Worm (Caenorhabditis elegans) whole organism, L1 larva: ENCODE data around the gene C05C8.7.
A peak's percentile ranks its signal among the peaks of the same experiment; 100 is the strongest.

Experiments used
- C16A3.4 ChIP-seq: fragments of 150-350 bp; optimal IDR thresholded peaks from 2 replicates; lab custom pipeline; 2014; ENCODE audit warnings: missing biosample characterization, missing genetic modification characterization
- F16B12.6 ChIP-seq: fragments of 150-350 bp; optimal IDR thresholded peaks from 2 replicates; lab custom pipeline; 2014; ENCODE audit warnings: missing biosample characterization, missing genetic modification characterization
- aha-1 ChIP-seq: fragments of 150-350 bp; optimal IDR thresholded peaks from 2 replicates; lab custom pipeline; 2014; ENCODE audit warnings: missing biosample characterization, missing genetic modification characterization
- ama-1 ChIP-seq: fragments of 150-350 bp; optimal IDR thresholded peaks from 2 replicates; lab custom pipeline; 2014
- blmp-1 ChIP-seq: fragments of 150-350 bp; optimal IDR thresholded peaks from 2 replicates; lab custom pipeline; 2014; ENCODE audit warnings: missing biosample characterization, missing genetic modification characterization
- ceh-63 ChIP-seq: fragments of 200-800 bp; sonication (Bioruptor generic); optimal IDR thresholded peaks from 2 replicates; lab custom pipeline; 2018; ENCODE audit warnings: mild to moderate bottlenecking, missing genetic modification characterization, missing compliant biosample characterization
- ceh-82 ChIP-seq, 3 experiments: fragments of 150-350 bp in 1 of 3; sonication (generic microtip) in 2 of 3; optimal IDR thresholded peaks; 2 replicates each; lab custom pipeline; 2014 to 2017; ENCODE audit warnings: missing biosample characterization in 3 of 3, missing genetic modification characterization in 3 of 3
- dpl-1 ChIP-seq, 3 experiments: fragments of 150-350 bp in 2 of 3; sonication (generic microtip) in 1 of 3; optimal IDR thresholded peaks; 2 replicates each; lab custom pipeline; 2014 to 2017; ENCODE audit warnings: missing biosample characterization in 3 of 3, missing genetic modification characterization in 3 of 3, missing genetic modification reagents in 3 of 3
- efl-1 ChIP-seq, 4 experiments: fragments of 150-350 bp; optimal IDR thresholded peaks in 3 of 4; peaks in 1 of 4; 1 replicate in 1 of 4; 2 replicates in 3 of 4; lab custom pipeline; 2014; ENCODE audit warnings: missing biosample characterization in 2 of 4, missing genetic modification characterization in 2 of 4, missing genetic modification reagents in 2 of 4
- efl-3 ChIP-seq: fragments of 200-800 bp; sonication (Bioruptor generic); optimal IDR thresholded peaks from 2 replicates; lab custom pipeline; 2018; ENCODE audit warnings: mild to moderate bottlenecking, missing genetic modification characterization, missing compliant biosample characterization
- egl-27 ChIP-seq, 2 experiments: fragments of 150-350 bp in 1 of 2; sonication (generic microtip); optimal IDR thresholded peaks; 3 replicates each; lab custom pipeline; 2017 to 2018; ENCODE audit warnings: missing biosample characterization in 2 of 2, missing genetic modification characterization in 2 of 2, missing genetic modification reagents in 2 of 2
- elt-2 ChIP-seq: sonication (generic microtip); optimal IDR thresholded peaks from 2 replicates; lab custom pipeline; 2016; ENCODE audit warnings: missing genetic modification characterization, mild to moderate bottlenecking, inconsistent platforms, missing compliant biosample characterization, missing genetic modification reagents
- elt-3 ChIP-seq, 6 experiments: fragments of 150-350 bp in 1 of 6; sonication (generic microtip); optimal IDR thresholded peaks; 2 replicates each; lab custom pipeline; 2017 to 2018; ENCODE audit warnings: missing biosample characterization in 6 of 6, missing genetic modification characterization in 6 of 6, inconsistent platforms in 1 of 6
- ets-5 ChIP-seq: fragments of 200-800 bp; sonication (Bioruptor generic); IDR thresholded peaks from 2 replicates; pipeline ENCODE4 v1.3.6; 2022; ENCODE audit warnings: missing genetic modification characterization, missing compliant biosample characterization
- fkh-10 ChIP-seq: sonication (generic microtip); optimal IDR thresholded peaks from 2 replicates; lab custom pipeline; 2017; ENCODE audit warnings: missing biosample characterization, missing genetic modification reagents, missing genetic modification characterization
- hlh-17 ChIP-seq: fragments of 200-800 bp; sonication (Bioruptor generic); optimal IDR thresholded peaks from 2 replicates; lab custom pipeline; 2018; ENCODE audit warnings: missing genetic modification characterization, mild to moderate bottlenecking, missing compliant biosample characterization, moderate library complexity, borderline replicate concordance
- hpl-2 ChIP-seq: fragments of 150-350 bp; optimal IDR thresholded peaks from 2 replicates; lab custom pipeline; 2014; ENCODE audit warnings: missing biosample characterization, missing genetic modification reagents, missing genetic modification characterization
- isw-1 ChIP-seq: fragments of 200-800 bp; sonication (Bioruptor generic); IDR thresholded peaks from 2 replicates; pipeline ENCODE4 v1.3.6; 2022; ENCODE audit warnings: missing genetic modification characterization, missing compliant biosample characterization
- jun-1 ChIP-seq: fragments of 150-350 bp; optimal IDR thresholded peaks from 2 replicates; lab custom pipeline; 2014; ENCODE audit warnings: missing biosample characterization, missing genetic modification reagents, missing genetic modification characterization
- lin-13 ChIP-seq: fragments of 150-350 bp; optimal IDR thresholded peaks from 2 replicates; lab custom pipeline; 2014; ENCODE audit warnings: missing biosample characterization, missing genetic modification reagents, missing genetic modification characterization
- lin-14 ChIP-seq: fragments of 200-800 bp; sonication (Bioruptor generic); optimal IDR thresholded peaks from 2 replicates; lab custom pipeline; 2018; ENCODE audit warnings: mild to moderate bottlenecking, missing genetic modification characterization, moderate library complexity, missing compliant biosample characterization
- lin-35 ChIP-seq, 2 experiments: fragments of 150-350 bp; optimal IDR thresholded peaks; 2 replicates each; lab custom pipeline; 2014; ENCODE audit warnings: missing biosample characterization in 2 of 2, missing genetic modification characterization in 2 of 2, missing genetic modification reagents in 2 of 2
- lir-3 ChIP-seq: sonication (generic microtip); optimal IDR thresholded peaks from 2 replicates; lab custom pipeline; 2016; ENCODE audit warnings: mild to moderate bottlenecking, missing genetic modification characterization, moderate library complexity, missing compliant biosample characterization; ENCODE audit not compliant: poor library complexity
- lsy-2 ChIP-seq, 2 experiments: fragments of 150-350 bp; optimal IDR thresholded peaks; 2 replicates each; lab custom pipeline; 2014; ENCODE audit warnings: missing biosample characterization in 2 of 2, missing genetic modification characterization in 2 of 2
- mab-9 ChIP-seq: fragments of 200-800 bp; sonication (Bioruptor generic); IDR thresholded peaks from 2 replicates; pipeline ENCODE4 v1.3.6; 2022; ENCODE audit warnings: missing genetic modification reagents, missing genetic modification characterization, missing compliant biosample characterization
- mep-1 ChIP-seq: fragments of 150-350 bp; optimal IDR thresholded peaks from 2 replicates; lab custom pipeline; 2014; ENCODE audit warnings: missing biosample characterization, missing genetic modification characterization
- nhr-11 ChIP-seq: fragments of 150-350 bp; optimal IDR thresholded peaks from 2 replicates; lab custom pipeline; 2014; ENCODE audit warnings: missing biosample characterization, missing genetic modification characterization
- nhr-12 ChIP-seq: sonication (generic microtip); optimal IDR thresholded peaks from 2 replicates; lab custom pipeline; 2017; ENCODE audit warnings: missing biosample characterization, missing genetic modification characterization
- nhr-19 ChIP-seq: fragments of 200-800 bp; sonication (Bioruptor generic); conservative IDR thresholded peaks from 2 replicates; pipeline ENCODE4 v1.3.6; 2022; ENCODE audit warnings: missing genetic modification characterization, missing compliant biosample characterization
- nhr-20 ChIP-seq: sonication (generic microtip); optimal IDR thresholded peaks from 2 replicates; lab custom pipeline; 2016; ENCODE audit warnings: mild to moderate bottlenecking, missing genetic modification characterization, missing compliant biosample characterization
- nhr-71 ChIP-seq: sonication (generic microtip); optimal IDR thresholded peaks from 2 replicates; lab custom pipeline; 2016; ENCODE audit warnings: mild to moderate bottlenecking, missing genetic modification characterization, moderate library complexity, missing compliant biosample characterization
- nhr-76 ChIP-seq: sonication (generic microtip); optimal IDR thresholded peaks from 2 replicates; lab custom pipeline; 2017; ENCODE audit warnings: missing biosample characterization, missing genetic modification characterization
- nhr-85 ChIP-seq: sonication (generic microtip); peaks from one replicate; lab custom pipeline; 2016; ENCODE audit warnings: missing genetic modification characterization, inconsistent platforms, missing compliant biosample characterization
- pax-3 ChIP-seq: fragments of 200-800 bp; sonication (Bioruptor generic); optimal IDR thresholded peaks from 2 replicates; lab custom pipeline; 2018; ENCODE audit warnings: mild to moderate bottlenecking, missing genetic modification characterization, moderate library complexity, missing compliant biosample characterization
- rnt-1 ChIP-seq: sonication (generic microtip); optimal IDR thresholded peaks from 2 replicates; lab custom pipeline; 2016; ENCODE audit warnings: mild to moderate bottlenecking, missing genetic modification characterization, moderate library complexity, missing compliant biosample characterization
- snu-23 ChIP-seq: sonication (generic microtip); optimal IDR thresholded peaks from 2 replicates; lab custom pipeline; 2016; ENCODE audit warnings: missing genetic modification characterization, missing compliant biosample characterization
- sox-4 ChIP-seq: sonication (generic microtip); optimal IDR thresholded peaks from 2 replicates; lab custom pipeline; 2016; ENCODE audit warnings: missing genetic modification characterization, missing compliant biosample characterization
- sup-37 ChIP-seq: fragments of 200-800 bp; sonication (Bioruptor generic); optimal IDR thresholded peaks from 2 replicates; lab custom pipeline; 2018; ENCODE audit warnings: mild to moderate bottlenecking, missing genetic modification characterization, missing compliant biosample characterization
- swsn-7 ChIP-seq: sonication (generic microtip); optimal IDR thresholded peaks from 2 replicates; lab custom pipeline; 2016; ENCODE audit warnings: missing genetic modification characterization, missing compliant biosample characterization
- unc-30 ChIP-seq: sonication (generic microtip); optimal IDR thresholded peaks from 2 replicates; lab custom pipeline; 2017; ENCODE audit warnings: missing biosample characterization, missing genetic modification characterization
- unc-62 ChIP-seq: fragments of 150-350 bp; optimal IDR thresholded peaks from 2 replicates; lab custom pipeline; 2014; ENCODE audit warnings: missing biosample characterization, missing genetic modification reagents, missing genetic modification characterization
- unc-86 ChIP-seq: sonication (generic microtip); optimal IDR thresholded peaks from 2 replicates; lab custom pipeline; 2016; ENCODE audit warnings: missing genetic modification characterization, missing compliant biosample characterization
- xbp-1 ChIP-seq: sonication (generic microtip); optimal IDR thresholded peaks from 2 replicates; lab custom pipeline; 2016; ENCODE audit warnings: missing genetic modification characterization, missing compliant biosample characterization
- zip-4 ChIP-seq: fragments of 200-800 bp; sonication (Bioruptor generic); optimal IDR thresholded peaks from 2 replicates; lab custom pipeline; 2018; ENCODE audit warnings: mild to moderate bottlenecking, missing genetic modification characterization, moderate library complexity, missing compliant biosample characterization
- ztf-11 ChIP-seq, 2 experiments: sonication (generic microtip); optimal IDR thresholded peaks; 2 replicates each; lab custom pipeline; 2016 to 2017; ENCODE audit warnings: missing genetic modification characterization in 2 of 2, missing biosample characterization in 1 of 2, missing compliant biosample characterization in 1 of 2
- ztf-4 ChIP-seq: fragments of 150-350 bp; optimal IDR thresholded peaks from 2 replicates; lab custom pipeline; 2014; ENCODE audit warnings: missing biosample characterization, missing genetic modification characterization

Gene C05C8.7

DNA sequence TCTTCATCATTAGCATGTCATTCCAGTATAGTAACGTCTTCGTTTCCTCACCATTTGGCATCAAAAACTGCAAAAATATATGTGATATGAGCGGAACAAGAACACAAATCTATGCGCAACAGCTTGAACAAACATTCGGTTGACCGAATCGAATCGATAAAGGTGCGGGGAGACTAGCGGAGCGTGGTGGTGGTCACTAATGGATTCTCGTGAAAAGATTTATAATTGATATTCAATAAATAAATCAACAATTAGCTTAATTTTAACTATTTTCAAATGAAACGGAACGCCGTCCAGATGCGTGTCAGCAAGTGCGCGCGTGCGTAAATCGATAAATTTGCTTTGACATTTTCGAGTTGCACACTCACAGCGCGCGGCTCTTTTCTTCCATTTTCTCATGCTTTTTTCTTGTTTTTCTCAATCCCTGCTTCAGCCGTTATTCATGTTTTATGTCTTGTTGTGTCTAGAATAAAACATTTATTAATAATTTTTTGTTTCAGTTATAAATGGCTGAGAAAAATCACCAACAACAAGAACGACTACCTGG, 25.8 kb downstream of the C05C8.7 start, which contains the start of the genes C13F10.8, C13F10.6 and kxd-1 (continued):
- no peak for TF ChIP-seq jun-1 (tag; lab: Kevin White, UChicago)
- TF ChIP-seq, all 84 proteins: peak for 5

DNA sequence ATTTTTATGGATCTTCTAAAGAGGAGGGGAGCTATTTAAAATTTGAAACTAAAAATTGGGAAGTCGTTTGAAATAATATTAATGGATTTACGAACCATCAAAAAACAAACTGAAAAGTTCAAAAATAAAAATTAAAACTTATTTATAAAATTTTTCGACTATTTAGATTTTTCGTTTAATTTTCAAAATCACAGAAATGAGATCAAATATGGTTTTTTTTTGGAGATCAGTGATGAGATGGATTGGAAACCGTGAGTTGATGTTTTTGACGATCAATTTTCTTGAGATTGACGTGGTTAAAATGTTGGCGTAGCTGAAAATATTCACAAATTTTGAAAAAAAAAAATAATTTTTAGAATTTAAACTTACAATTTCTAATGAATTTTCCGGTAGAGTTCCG, 27.9 kb downstream of the C05C8.7 start, which contains the start of gene C13F10.5:
C13F10.5 (minus strand) TSS at position 101 of the 400 bp plus-strand sequence.
- no peak for TF ChIP-seq elt-3 (tag; optimal IDR thresholded peaks at IDR 0.05; lab: Kevin White, UChicago)
- TF ChIP-seq mab-9 (GFP tag; lab: Robert Waterston, UW) = no peak
- no peak for TF ChIP-seq ztf-4 (tag; lab: Kevin White, UChicago)
- no peak for TF ChIP-seq nhr-20 (tag; lab: Kevin White, UChicago)
- TF ChIP-seq ceh-82 (tag; optimal IDR thresholded peaks at IDR 0.05; lab: Kevin White, UChicago) = no peak
- TF ChIP-seq fkh-10 (GFP tag; lab: Kevin White, UChicago) = no peak
- no peak for TF ChIP-seq lir-3 (tag; lab: Kevin White, UChicago)
- TF ChIP-seq blmp-1 (tag; lab: Kevin White, UChicago) = no peak
- TF ChIP-seq sox-4 (tag; lab: Kevin White, UChicago) = no peak

DNA sequence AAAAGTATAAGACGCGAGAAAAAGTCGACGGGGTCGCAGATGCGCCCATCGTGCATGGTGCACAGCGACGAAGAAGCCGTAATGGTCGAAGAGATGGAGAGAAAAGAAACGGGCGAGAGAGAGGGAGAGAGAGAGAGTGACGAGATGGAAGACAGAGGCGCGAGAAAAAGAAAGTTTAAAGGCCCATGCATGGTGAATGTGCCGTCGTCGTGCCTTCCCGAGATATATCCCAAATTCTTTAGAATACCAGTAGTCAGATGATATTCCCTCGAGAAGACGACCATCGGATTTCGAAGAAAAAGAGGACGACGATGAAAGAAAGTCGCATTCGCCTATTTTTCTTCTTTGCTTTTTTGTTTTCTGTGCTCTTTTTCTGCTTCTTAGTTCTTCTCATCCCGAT, 30.8 kb downstream of the C05C8.7 start:
- TF ChIP-seq efl-3 (GFP tag; lab: Kevin White, UChicago) = no peak
- TF ChIP-seq rnt-1 = no peak
- no peak for TF ChIP-seq aha-1 (tag; lab: Kevin White, UChicago)
- peak in 1 of 2 experiments; percentile 22 for TF ChIP-seq lsy-2 (tag; optimal IDR thresholded peaks at IDR 0.05; lab: Kevin White, UChicago)
- no peak for TF ChIP-seq unc-30 (tag; lab: Kevin White, UChicago)
- TF ChIP-seq elt-2 (tag; lab: Kevin White, UChicago) = no peak
- no peak for TF ChIP-seq ets-5 (GFP tag; lab: Robert Waterston, UW)
- TF ChIP-seq xbp-1 (tag; lab: Kevin White, UChicago) = no peak
- TF ChIP-seq hpl-2 (GFP tag; lab: Kevin White, UChicago) = no peak
- peak in 1 of 3 experiments; percentile 0 for TF ChIP-seq dpl-1 (GFP tag; optimal IDR thresholded peaks at IDR 0.05; lab: Kevin White, UChicago)
- TF ChIP-seq C16A3.4 (tag; lab: Kevin White, UChicago) = no peak
- no peak for TF ChIP-seq ceh-63 (GFP tag; lab: Kevin White, UChicago)
- TF ChIP-seq unc-86 (tag; lab: Kevin White, UChicago) = peak; percentile 1
- TF ChIP-seq isw-1 (GFP tag; lab: Robert Waterston, UW) = peak; percentile 20
- peak; percentile 54 for TF ChIP-seq lin-14 (GFP tag; lab: Kevin White, UChicago)
- TF ChIP-seq sup-37 (GFP tag; lab: Kevin White, UChicago) = no peak
- no peak for TF ChIP-seq swsn-7 (tag; lab: Kevin White, UChicago)
- no peak for TF ChIP-seq F16B12.6 (tag; lab: Kevin White, UChicago)
- TF ChIP-seq lin-13 (GFP tag; lab: Kevin White, UChicago) = no peak
- peak in 1 of 3 experiments; percentile 19 for TF ChIP-seq ceh-82 (tag; optimal IDR thresholded peaks at IDR 0.05; lab: Kevin White, UChicago)
- no peak for TF ChIP-seq ama-1 (lab: Kevin White, UChicago)
- no peak for TF ChIP-seq pax-3 (tag; lab: Kevin White, UChicago)
- TF ChIP-seq blmp-1 (tag; lab: Kevin White, UChicago) = no peak
- TF ChIP-seq zip-4 (GFP tag; lab: Kevin White, UChicago) = no peak
- TF ChIP-seq nhr-19 (GFP tag; lab: Robert Waterston, UW) = no peak
- no peak for TF ChIP-seq lir-3 (tag; lab: Kevin White, UChicago)
- TF ChIP-seq nhr-71 (tag; lab: Kevin White, UChicago) = no peak
- no peak for TF ChIP-seq ztf-11 (tag; optimal IDR thresholded peaks at IDR 0.05; lab: Kevin White, UChicago)
- no peak for TF ChIP-seq snu-23 (GFP tag; lab: Kevin White, UChicago)
- no peak for TF ChIP-seq elt-3 (tag; optimal IDR thresholded peaks at IDR 0.05; lab: Kevin White, UChicago)
- TF ChIP-seq nhr-12 (tag; lab: Kevin White, UChicago) = no peak
- TF ChIP-seq ztf-4 (tag; lab: Kevin White, UChicago) = no peak
- TF ChIP-seq mep-1 (tag; lab: Kevin White, UChicago) = no peak
- TF ChIP-seq nhr-85 (tag; lab: Kevin White, UChicago) = no peak
- no peak for TF ChIP-seq jun-1 (tag; lab: Kevin White, UChicago)
- no peak for TF ChIP-seq unc-62 (GFP tag; lab: Kevin White, UChicago)
- no peak for TF ChIP-seq nhr-11
- TF ChIP-seq hlh-17 (GFP tag; lab: Kevin White, UChicago) = no peak
- TF ChIP-seq egl-27 (tag; optimal IDR thresholded peaks at IDR 0.05; lab: Kevin White, UChicago) = no peak
- no peak for TF ChIP-seq nhr-76 (tag; lab: Kevin White, UChicago)
- TF ChIP-seq efl-1 (optimal IDR thresholded peaks at IDR 0.05; lab: Kevin White, UChicago) = peak; percentile 4 to 11
- TF ChIP-seq efl-1 (GFP tag; optimal IDR thresholded peaks at IDR 0.05 in 1 of 2; lab: Kevin White, UChicago) = no peak
- TF ChIP-seq lin-35 (GFP tag; optimal IDR thresholded peaks at IDR 0.05; lab: Kevin White, UChicago) = no peak
